Fruit fly (Drosophila melanogaster) whole organism, embryonic: ENCODE results near the gene CG10194.

ENCODE experiments used
- Abd-B ChIP-seq: fragments of 200-800 bp; sonication (Bioruptor generic); optimal IDR thresholded peaks from 2 replicates; lab custom pipeline; 2018; ENCODE audit warnings: missing biosample characterization, mild to moderate bottlenecking, missing genetic modification characterization, moderate library complexity
- CG10321 ChIP-seq: fragments of 200-800 bp; sonication (Bioruptor generic); IDR thresholded peaks from 2 replicates; pipeline ENCODE4 v1.3.6; 2022; ENCODE audit warnings: missing biosample characterization, missing genetic modification characterization
- CG10565 ChIP-seq: fragments of 200-800 bp; sonication (Bioruptor generic); optimal IDR thresholded peaks from 3 replicates; lab custom pipeline; 2016; ENCODE audit warnings: missing biosample characterization, mild to moderate bottlenecking, missing genetic modification characterization
- CG10654 ChIP-seq: fragments of 200-800 bp; sonication (Bioruptor generic); optimal IDR thresholded peaks from 2 replicates; lab custom pipeline; 2016; ENCODE audit warnings: missing biosample characterization, missing genetic modification characterization
- CG11247 ChIP-seq: fragments of 200-800 bp; sonication (Bioruptor generic); IDR thresholded peaks from 2 replicates; pipeline ENCODE4 v1.3.6; 2022; ENCODE audit warnings: missing biosample characterization, missing genetic modification characterization
- CG11723 ChIP-seq: fragments of 200-800 bp; sonication (Bioruptor generic); optimal IDR thresholded peaks from 2 replicates; lab custom pipeline; 2017; ENCODE audit warnings: missing biosample characterization, mild to moderate bottlenecking, missing genetic modification characterization
- CG12219 ChIP-seq: fragments of 200-800 bp; sonication (Bioruptor generic); optimal IDR thresholded peaks from 3 replicates; lab custom pipeline; 2018; ENCODE audit warnings: missing biosample characterization, mild to moderate bottlenecking, missing genetic modification characterization
- CG13624 ChIP-seq: fragments of 200-800 bp; sonication (Bioruptor generic); optimal IDR thresholded peaks from 2 replicates; lab custom pipeline; 2016; ENCODE audit warnings: missing biosample characterization, missing genetic modification characterization
- CG14050 ChIP-seq: fragments of 200-800 bp; sonication (Bioruptor generic); IDR thresholded peaks from 3 replicates; pipeline ENCODE4 v1.3.6; 2022; ENCODE audit warnings: missing biosample characterization, missing genetic modification characterization
- CG15514 ChIP-seq: fragments of 200-800 bp; sonication (Bioruptor generic); optimal IDR thresholded peaks from 3 replicates; lab custom pipeline; 2017; ENCODE audit warnings: missing biosample characterization, missing genetic modification characterization, mild to moderate bottlenecking, moderate library complexity, missing genetic modification reagents
- CG16863 ChIP-seq: fragments of 200-800 bp; sonication (Bioruptor generic); optimal IDR thresholded peaks from 3 replicates; lab custom pipeline; 2016; ENCODE audit warnings: missing biosample characterization, missing genetic modification characterization
- CG17802 ChIP-seq: fragments of 200-800 bp; sonication (Bioruptor generic); optimal IDR thresholded peaks from 2 replicates; lab custom pipeline; 2018; ENCODE audit warnings: missing biosample characterization, mild to moderate bottlenecking, missing genetic modification characterization, moderate library complexity
- CG18476 ChIP-seq: fragments of 200-800 bp; sonication (Bioruptor generic); optimal IDR thresholded peaks from 2 replicates; lab custom pipeline; 2016; ENCODE audit warnings: missing biosample characterization, mild to moderate bottlenecking, missing genetic modification characterization
- CG2116 ChIP-seq: fragments of 200-800 bp; sonication (Bioruptor generic); optimal IDR thresholded peaks from 3 replicates; lab custom pipeline; 2018; ENCODE audit warnings: missing biosample characterization, mild to moderate bottlenecking, missing genetic modification characterization
- CG2120 ChIP-seq: fragments of 200-800 bp; sonication (Bioruptor generic); optimal IDR thresholded peaks from 3 replicates; lab custom pipeline; 2016; ENCODE audit warnings: missing biosample characterization, missing genetic modification characterization
- CG2129 ChIP-seq: fragments of 200-800 bp; sonication (Bioruptor generic); IDR thresholded peaks from 2 replicates; pipeline ENCODE4 v1.3.6; 2022; ENCODE audit warnings: missing biosample characterization, missing genetic modification characterization; ENCODE audit not compliant: partially characterized antibody
- CG2199 ChIP-seq: fragments of 200-800 bp; sonication (Bioruptor generic); IDR thresholded peaks from 3 replicates; pipeline ENCODE4 v1.3.6; 2022; ENCODE audit warnings: missing biosample characterization, missing genetic modification characterization
- CG30403 ChIP-seq: fragments of 200-800 bp; sonication (Bioruptor generic); optimal IDR thresholded peaks from 3 replicates; lab custom pipeline; 2016; ENCODE audit warnings: missing biosample characterization, missing genetic modification characterization
- CG31441 ChIP-seq: fragments of 200-800 bp; sonication (Bioruptor generic); IDR thresholded peaks from 2 replicates; pipeline ENCODE4 v1.3.6; 2022; ENCODE audit warnings: missing biosample characterization, missing genetic modification characterization
- CG6175 ChIP-seq: fragments of 200-800 bp; sonication (Bioruptor generic); IDR thresholded peaks from 3 replicates; pipeline ENCODE4 v1.3.6; 2022; ENCODE audit warnings: missing biosample characterization, missing genetic modification characterization
- CG6765 ChIP-seq: fragments of 200-800 bp; sonication (Bioruptor generic); optimal IDR thresholded peaks from 3 replicates; lab custom pipeline; 2017; ENCODE audit warnings: missing biosample characterization, mild to moderate bottlenecking, missing genetic modification characterization
- CG8281 ChIP-seq: fragments of 200-800 bp; sonication (Bioruptor generic); optimal IDR thresholded peaks from 2 replicates; lab custom pipeline; 2018; ENCODE audit warnings: missing biosample characterization, mild to moderate bottlenecking, missing genetic modification characterization, moderate library complexity
- CG8924 ChIP-seq: fragments of 200-800 bp; optimal IDR thresholded peaks from 3 replicates; lab custom pipeline; 2019; ENCODE audit warnings: missing biosample characterization, mild to moderate bottlenecking, missing genetic modification characterization, moderate library complexity
- Camta ChIP-seq: fragments of 200-800 bp; sonication (Bioruptor generic); optimal IDR thresholded peaks from 2 replicates; lab custom pipeline; 2016; ENCODE audit warnings: missing biosample characterization, missing genetic modification characterization
- Dip3 ChIP-seq: fragments of 200-800 bp; sonication (Bioruptor generic); optimal IDR thresholded peaks from 3 replicates; lab custom pipeline; 2016; ENCODE audit warnings: missing biosample characterization, missing genetic modification characterization
- E2f1 ChIP-seq: fragments of 200-800 bp; sonication (Bioruptor generic); IDR thresholded peaks from 2 replicates; pipeline ENCODE4 v1.3.6; 2022; ENCODE audit warnings: missing biosample characterization, missing genetic modification characterization
- Hmx ChIP-seq: fragments of 200-800 bp; sonication (Bioruptor generic); optimal IDR thresholded peaks from 2 replicates; lab custom pipeline; 2016; ENCODE audit warnings: missing biosample characterization, missing genetic modification characterization
- Mad ChIP-seq: fragments of 200-800 bp; sonication (Bioruptor generic); optimal IDR thresholded peaks from 2 replicates; lab custom pipeline; 2016; ENCODE audit warnings: missing biosample characterization, missing genetic modification characterization
- NC2β ChIP-seq: fragments of 200-800 bp; sonication (Bioruptor generic); optimal IDR thresholded peaks from 2 replicates; lab custom pipeline; 2016; ENCODE audit warnings: missing biosample characterization, missing genetic modification characterization
- Nf-YC ChIP-seq: fragments of 200-800 bp; optimal IDR thresholded peaks from 3 replicates; lab custom pipeline; 2019; ENCODE audit warnings: missing biosample characterization, mild to moderate bottlenecking, missing genetic modification characterization, moderate library complexity
- az2 ChIP-seq: fragments of 200-800 bp; sonication (Bioruptor generic); optimal IDR thresholded peaks from 3 replicates; lab custom pipeline; 2016; ENCODE audit warnings: missing biosample characterization, missing genetic modification characterization
- bcd ChIP-seq: fragments of 200-800 bp; sonication (Bioruptor generic); optimal IDR thresholded peaks from 2 replicates; lab custom pipeline; 2017; ENCODE audit warnings: missing biosample characterization, mild to moderate bottlenecking, missing genetic modification characterization
- cg ChIP-seq: fragments of 200-800 bp; sonication (Bioruptor generic); optimal IDR thresholded peaks from 3 replicates; lab custom pipeline; 2019; ENCODE audit warnings: missing biosample characterization, mild to moderate bottlenecking, missing genetic modification characterization, moderate library complexity
- chif ChIP-seq, 2 experiments: fragments of 200-800 bp; sonication (Bioruptor generic); optimal IDR thresholded peaks; 3 replicates each; lab custom pipeline; 2016; ENCODE audit warnings: missing biosample characterization in 2 of 2, missing genetic modification characterization in 2 of 2
- crc ChIP-seq: fragments of 200-800 bp; sonication (Bioruptor generic); optimal IDR thresholded peaks from 2 replicates; lab custom pipeline; 2016; ENCODE audit warnings: missing biosample characterization, missing genetic modification characterization
- gem ChIP-seq: fragments of 200-800 bp; sonication (Bioruptor generic); optimal IDR thresholded peaks from 2 replicates; lab custom pipeline; 2019; ENCODE audit warnings: missing biosample characterization, mild to moderate bottlenecking, missing genetic modification characterization, moderate library complexity
- gsb-n ChIP-seq: fragments of 200-800 bp; sonication (Bioruptor generic); optimal IDR thresholded peaks from 3 replicates; lab custom pipeline; 2018; ENCODE audit warnings: missing biosample characterization, mild to moderate bottlenecking, missing genetic modification characterization
- her ChIP-seq: fragments of 200-800 bp; sonication (Bioruptor generic); optimal IDR thresholded peaks from 2 replicates; lab custom pipeline; 2016; ENCODE audit warnings: missing biosample characterization, missing genetic modification characterization
- lov ChIP-seq, 2 experiments: fragments of 200-800 bp in 1 of 2; fragments of >200 bp in 1 of 2; sonication (Bioruptor generic) in 1 of 2; IDR thresholded peaks in 1 of 2; optimal IDR thresholded peaks in 1 of 2; 2 replicates in 1 of 2; 3 replicates in 1 of 2; pipeline versions ENCODE4 v1.3.6 to Lab custom; 2017 to 2022; ENCODE audit warnings: missing biosample characterization in 1 of 2, missing genetic modification characterization in 1 of 2
- pan ChIP-seq, 4 experiments: fragments of >200 bp in 3 of 4; fragments of 200-800 bp in 1 of 4; sonication (Bioruptor generic) in 1 of 4; optimal IDR thresholded peaks in 3 of 4; IDR thresholded peaks in 1 of 4; 2 replicates each; pipeline versions ENCODE4 v1.3.6 to Lab custom; 2017 to 2022; ENCODE audit warnings: missing biosample characterization in 2 of 4, missing genetic modification characterization in 2 of 4, mixed read lengths in 1 of 4
- prd ChIP-seq, 3 experiments: fragments of >200 bp in 2 of 3; fragments of 200-800 bp in 1 of 3; sonication (Bioruptor generic) in 1 of 3; optimal IDR thresholded peaks in 2 of 3; IDR thresholded peaks in 1 of 3; 2 replicates in 2 of 3; 3 replicates in 1 of 3; pipeline versions ENCODE4 v1.3.6 to Lab custom; 2017 to 2022; ENCODE audit warnings: missing biosample characterization in 1 of 3, missing genetic modification characterization in 1 of 3
- psq ChIP-seq: fragments of 200-800 bp; sonication (Bioruptor generic); optimal IDR thresholded peaks from 2 replicates; lab custom pipeline; 2017; ENCODE audit warnings: missing biosample characterization, missing genetic modification characterization
- sc ChIP-seq, 3 experiments: fragments of >200 bp in 2 of 3; fragments of 200-800 bp in 1 of 3; sonication (Bioruptor generic) in 1 of 3; optimal IDR thresholded peaks; 2 replicates in 2 of 3; 3 replicates in 1 of 3; lab custom pipeline; 2017; ENCODE audit warnings: mild to moderate bottlenecking in 1 of 3, missing biosample characterization in 1 of 3, missing genetic modification characterization in 1 of 3, missing genetic modification reagents in 1 of 3
- sug ChIP-seq: fragments of 200-800 bp; optimal IDR thresholded peaks from 2 replicates; lab custom pipeline; 2019; ENCODE audit warnings: missing biosample characterization, mild to moderate bottlenecking, missing genetic modification characterization, moderate library complexity
- tio ChIP-seq: fragments of 200-800 bp; sonication (Bioruptor generic); optimal IDR thresholded peaks from 2 replicates; lab custom pipeline; 2017; ENCODE audit warnings: missing biosample characterization, missing genetic modification characterization, inconsistent platforms
- tna ChIP-seq: fragments of 200-800 bp; sonication (Bioruptor generic); IDR thresholded peaks from 2 replicates; pipeline ENCODE4 v1.3.6; 2022; ENCODE audit warnings: missing biosample characterization, missing genetic modification characterization; ENCODE audit not compliant: partially characterized antibody
- trem ChIP-seq: fragments of 200-800 bp; optimal IDR thresholded peaks from 3 replicates; lab custom pipeline; 2019; ENCODE audit warnings: missing biosample characterization, mild to moderate bottlenecking, missing genetic modification characterization, moderate library complexity
- zfh2 ChIP-seq: fragments of 200-800 bp; sonication (Bioruptor generic); optimal IDR thresholded peaks from 2 replicates; lab custom pipeline; 2016; ENCODE audit warnings: missing biosample characterization, missing genetic modification characterization

Gene CG10194

dm6 chr2L:19444734-19445140, 45.2 kb downstream of the CG10194 start, which contains the start of gene Hs2st (continued):
- TF ChIP-seq CG2120 = peak; percentile 98
- peak; percentile 89 for TF ChIP-seq CG2116 (GFP tag; lab: Kevin White, UChicago)
- TF ChIP-seq E2f1 (GFP tag; lab: Robert Waterston, UW) = peak; percentile 90
- peak; percentile 94 for TF ChIP-seq az2 (GFP tag; lab: Kevin White, UChicago)
- TF ChIP-seq psq (GFP tag; lab: Kevin White, UChicago) = peak; percentile 83
- no peak for TF ChIP-seq gsb-n (tag; lab: Kevin White, UChicago)
- peak; percentile 65 for TF ChIP-seq CG8281 (tag; lab: Kevin White, UChicago)
- peak; percentile 95 for TF ChIP-seq chif (GFP tag; optimal IDR thresholded peaks at IDR 0.05; lab: Kevin White, UChicago)
- no peak; the same call in 1 of the 2 replicates for TF ChIP-seq CG31441 (GFP tag; lab: Robert Waterston, UW)
- TF ChIP-seq pan (optimal IDR thresholded peaks at IDR 0.05; lab: Kevin White, UChicago) = no peak
- peak in 1 of 2 experiments; percentile 93 for TF ChIP-seq pan (GFP tag; optimal IDR thresholded peaks at IDR 0.05 in 1 of 2, IDR thresholded peaks at IDR 0.05 in 1 of 2)
- no peak for TF ChIP-seq tna
- peak; percentile 88 for TF ChIP-seq CG6175 (GFP tag; lab: Robert Waterston, UW)
- TF ChIP-seq NC2β (GFP tag; lab: Kevin White, UChicago) = peak; percentile 91
- TF ChIP-seq sc (optimal IDR thresholded peaks at IDR 0.05; lab: Kevin White, UChicago) = no peak
- TF ChIP-seq sc (GFP tag; optimal IDR thresholded peaks at IDR 0.05; lab: Kevin White, UChicago) = peak; percentile 81
- TF ChIP-seq cg = no peak
- peak; percentile 94 for TF ChIP-seq gem (tag; lab: Kevin White, UChicago)
- peak; percentile 97 for TF ChIP-seq CG30403 (GFP tag; lab: Kevin White, UChicago)
- TF ChIP-seq prd (optimal IDR thresholded peaks at IDR 0.05; lab: Kevin White, UChicago) = no peak
- TF ChIP-seq prd (GFP tag; IDR thresholded peaks at IDR 0.05; lab: Robert Waterston, UW) = peak; percentile 97
- TF ChIP-seq tio (GFP tag; lab: Kevin White, UChicago) = peak; percentile 87
- TF ChIP-seq zfh2 (GFP tag; lab: Kevin White, UChicago) = peak; percentile 98
- TF ChIP-seq CG12219 (GFP tag; lab: Kevin White, UChicago) = peak; percentile 67
- TF ChIP-seq CG10654 (GFP tag; lab: Kevin White, UChicago) = peak; percentile 94
- peak; percentile 97 for TF ChIP-seq Dip3 (GFP tag; lab: Kevin White, UChicago)
- TF ChIP-seq CG6765 (GFP tag; lab: Kevin White, UChicago) = peak; percentile 71
- peak; percentile 86 for TF ChIP-seq her (GFP tag; lab: Kevin White, UChicago)
- peak; percentile 79; the same call in 1 of the 3 replicates for TF ChIP-seq CG2199 (GFP tag; lab: Robert Waterston, UW)
- peak; percentile 83 for TF ChIP-seq Nf-YC (tag; lab: Kevin White, UChicago)
- peak; percentile 90 for TF ChIP-seq Camta (GFP tag; lab: Kevin White, UChicago)
- peak; percentile 95 for TF ChIP-seq Mad (GFP tag; lab: Kevin White, UChicago)
- peak; percentile 85 for TF ChIP-seq crc (GFP tag; lab: Kevin White, UChicago)
- TF ChIP-seq Hmx (GFP tag; lab: Kevin White, UChicago) = peak; percentile 83
- TF ChIP-seq CG11247 (GFP tag; lab: Robert Waterston, UW) = peak; percentile 91
- peak; percentile 95 for TF ChIP-seq CG13624
- TF ChIP-seq trem (tag; lab: Kevin White, UChicago) = peak; percentile 83
- no peak for TF ChIP-seq CG2129 (GFP tag; lab: Robert Waterston, UW)
- peak; percentile 72 for TF ChIP-seq CG10565 (GFP tag; lab: Kevin White, UChicago)
- TF ChIP-seq CG18476 (GFP tag; lab: Kevin White, UChicago) = peak; percentile 93
- TF ChIP-seq CG14050 = peak; percentile 86
- TF ChIP-seq Abd-B (GFP tag; lab: Kevin White, UChicago) = peak; percentile 94
- peak; percentile 94 for TF ChIP-seq sug (tag; lab: Kevin White, UChicago)
- TF ChIP-seq bcd = peak; percentile 92
- peak; percentile 85 for TF ChIP-seq CG15514
- no peak for TF ChIP-seq lov (optimal IDR thresholded peaks at IDR 0.05; lab: Kevin White, UChicago)
- TF ChIP-seq lov (GFP tag; IDR thresholded peaks at IDR 0.05; lab: Robert Waterston, UW) = peak; percentile 77
- TF ChIP-seq CG10321 (GFP tag; lab: Robert Waterston, UW) = peak; percentile 57; the same call in 1 of the 2 replicates
- TF ChIP-seq CG11723 (GFP tag; lab: Kevin White, UChicago) = peak; percentile 85
- TF ChIP-seq CG17802 = peak; percentile 72
- TF ChIP-seq CG8924 (tag; lab: Kevin White, UChicago) = peak; percentile 88
- peak; percentile 86 for TF ChIP-seq CG16863
